Fruit fly (Drosophila melanogaster) ovary, adult (tissue): ENCODE results near the gene CG12355.

Source experiments
- CG17801 ChIP-seq: fragments of 200-800 bp; optimal IDR thresholded peaks from 2 replicates; lab custom pipeline; 2019; ENCODE audit warnings: missing biosample characterization, mild to moderate bottlenecking, missing genetic modification characterization, moderate library complexity; ENCODE audit not compliant: partially characterized antibody

CG12355 gene

dm6 chr3L:15495449-15495848 is at the start of gene CG12355:
TSS of gene CG12355 (minus strand) at chr3L:15495549.
- no peak for TF ChIP-seq CG17801 (GFP tag; lab: Kevin White, UChicago)

dm6 chr3L:15544455-15545415 is 49.4 kb upstream of the CG12355 start:
- TF ChIP-seq CG17801 (GFP tag; lab: Kevin White, UChicago) = no peak

dm6 chr3L:15543467-15543866 is 48.1 kb upstream of the CG12355 start:
- no peak for TF ChIP-seq CG17801 (GFP tag; lab: Kevin White, UChicago)

- peak; percentile 21 for TF ChIP-seq CG17801 (GFP tag; lab: Kevin White, UChicago)
Observed at dm6 chr3L:15543049-15543448, 47.7 kb upstream of the CG12355 start.

- TF ChIP-seq CG17801 (GFP tag; lab: Kevin White, UChicago) = no peak
Observed at dm6 chr3L:15541281-15541680, 45.9 kb upstream of the CG12355 start.

- no peak for TF ChIP-seq CG17801 (GFP tag; lab: Kevin White, UChicago)
Observed at dm6 chr3L:15540682-15541081, 45.3 kb upstream of the CG12355 start.

dm6 chr3L:15539903-15540409 is 44.6 kb upstream of the CG12355 start:
- peak; percentile 17 for TF ChIP-seq CG17801 (GFP tag; lab: Kevin White, UChicago)

- no peak for TF ChIP-seq CG17801 (GFP tag; lab: Kevin White, UChicago)
Observed at dm6 chr3L:15538582-15539490, 43.5 kb upstream of the CG12355 start.

dm6 chr3L:15537916-15538581 is 42.7 kb upstream of the CG12355 start:
- TF ChIP-seq CG17801 (GFP tag; lab: Kevin White, UChicago) = no peak

dm6 chr3L:15536550-15536949 is 41.2 kb upstream of the CG12355 start:
- no peak for TF ChIP-seq CG17801 (GFP tag; lab: Kevin White, UChicago)

dm6 chr3L:15535800-15536225 is 40.5 kb upstream of the CG12355 start:
- TF ChIP-seq CG17801 (GFP tag; lab: Kevin White, UChicago) = no peak

- TF ChIP-seq CG17801 (GFP tag; lab: Kevin White, UChicago) = peak; percentile 1
Observed at dm6 chr3L:15535228-15535598, 39.9 kb upstream of the CG12355 start, which contains the start of gene CrebA. TSS of gene CrebA (plus strand) at chr3L:15535395.

dm6 chr3L:15534274-15535227 is 39.2 kb upstream of the CG12355 start:
- no peak for TF ChIP-seq CG17801 (GFP tag; lab: Kevin White, UChicago)
